Worm (Caenorhabditis elegans): ENCODE measurements around the gene dhcr-24.

dhcr-24 gene

DNA sequence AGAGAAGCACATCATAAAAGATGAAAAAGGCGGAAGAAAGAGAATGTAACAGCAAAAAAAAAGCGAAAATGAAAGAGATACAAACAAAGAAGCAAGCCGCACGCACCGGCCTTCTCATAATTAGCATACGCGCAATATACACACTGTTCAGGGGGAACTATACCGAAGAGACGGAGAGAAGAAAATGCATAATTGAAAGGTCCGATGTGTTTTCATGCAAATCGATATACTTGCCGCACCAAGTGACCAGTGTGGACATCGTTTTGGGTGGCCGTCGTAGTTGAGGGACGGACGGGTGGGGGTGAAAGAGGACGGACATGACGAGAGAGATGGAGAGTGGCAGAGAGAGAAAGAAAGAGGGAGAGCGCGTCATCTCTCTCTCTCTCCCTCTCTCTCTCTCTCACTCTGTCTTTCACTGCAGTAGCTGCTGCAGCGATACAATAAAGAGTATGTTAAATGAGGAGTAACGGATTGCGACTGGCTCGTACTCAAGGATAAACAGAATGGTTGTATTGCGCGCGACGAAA, 27.6 kb downstream of the dhcr-24 start (continued):
- TF ChIP-seq attf-6 (GFP tag; IDR thresholded peaks at IDR 0.05), result no peak
- peak; percentile 8 for TF ChIP-seq gei-17 (GFP tag; optimal IDR thresholded peaks at IDR 0.05)
- 0 out of 2 replicates have a peak, but pooled peaks have one; percentile 67 for TF ChIP-seq dox-1 (GFP tag; IDR thresholded peaks at IDR 0.05)
- no peak for TF ChIP-seq F49E8.2 (tag; optimal IDR thresholded peaks at IDR 0.05; ENCODE audit: insufficient read depth)
- TF ChIP-seq hlh-12 (tag; optimal IDR thresholded peaks at IDR 0.05), result no peak
- TF ChIP-seq sdz-38 (tag; optimal IDR thresholded peaks at IDR 0.05), result no peak
- no peak for TF ChIP-seq D2030.7 (GFP tag; IDR thresholded peaks at IDR 0.05)
- TF ChIP-seq snpc-1.1 (tag; optimal IDR thresholded peaks at IDR 0.05; ENCODE audit: insufficient read depth), result no peak
- 0 out of 2 replicates have a peak, but pooled peaks have one; percentile 54 for TF ChIP-seq madf-3 (GFP tag; IDR thresholded peaks at IDR 0.05)
- no peak for TF ChIP-seq nhr-179 (tag; optimal IDR thresholded peaks at IDR 0.05)
- no peak for TF ChIP-seq pha-4 (tag; optimal IDR thresholded peaks at IDR 0.05)
- TF ChIP-seq egl-44 (GFP tag; IDR thresholded peaks at IDR 0.05), result no peak
- TF ChIP-seq die-1 (tag; optimal IDR thresholded peaks at IDR 0.05), result peak; percentile 31

DNA sequence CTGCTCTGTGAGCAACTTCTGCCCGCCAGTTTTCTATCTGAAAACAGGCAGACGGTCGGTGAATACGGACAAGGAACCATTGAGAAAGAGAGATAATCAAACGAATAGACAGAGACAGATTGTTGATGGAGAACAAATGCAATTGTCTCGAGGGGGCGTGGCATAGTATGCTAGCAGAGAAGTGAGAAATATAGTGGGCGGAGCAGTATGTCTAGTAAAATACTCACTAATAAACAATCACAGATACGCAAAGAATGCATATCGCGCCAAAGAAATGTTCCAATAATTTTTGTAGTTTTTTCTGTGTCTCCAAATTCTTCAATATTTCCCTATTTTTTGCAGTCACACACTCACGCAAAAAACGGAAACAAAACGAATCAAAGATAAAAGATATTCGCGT, 31.6 kb downstream of the dhcr-24 start, which contains the start of gene tbc-12:
TSS of gene tbc-12 (minus strand) at position 101 of the 400 bp plus-strand sequence.
- no peak for TF ChIP-seq lin-26 (GFP tag; IDR thresholded peaks at IDR 0.05)
- no peak for TF ChIP-seq tbx-9 (tag; optimal IDR thresholded peaks at IDR 0.05; ENCODE audit: borderline replicate concordance)
- no peak for TF ChIP-seq sea-2 (GFP tag; IDR thresholded peaks at IDR 0.05)
- no peak for TF ChIP-seq C06A6.2 (GFP tag; conservative IDR thresholded peaks at IDR 0.05)
- no peak for TF ChIP-seq efl-1 (GFP tag; optimal IDR thresholded peaks at IDR 0.05)
- TF ChIP-seq C17E4.6 (GFP tag; IDR thresholded peaks at IDR 0.05), result no peak
- TF ChIP-seq madf-8 (GFP tag; conservative IDR thresholded peaks at IDR 0.05), result no peak
- no peak for TF ChIP-seq F57A8.1 (GFP tag; optimal IDR thresholded peaks at IDR 0.05)
- TF ChIP-seq ztf-28 (GFP tag; IDR thresholded peaks at IDR 0.05), result no peak
- no peak for TF ChIP-seq madf-10 (tag; optimal IDR thresholded peaks at IDR 0.05)

DNA sequence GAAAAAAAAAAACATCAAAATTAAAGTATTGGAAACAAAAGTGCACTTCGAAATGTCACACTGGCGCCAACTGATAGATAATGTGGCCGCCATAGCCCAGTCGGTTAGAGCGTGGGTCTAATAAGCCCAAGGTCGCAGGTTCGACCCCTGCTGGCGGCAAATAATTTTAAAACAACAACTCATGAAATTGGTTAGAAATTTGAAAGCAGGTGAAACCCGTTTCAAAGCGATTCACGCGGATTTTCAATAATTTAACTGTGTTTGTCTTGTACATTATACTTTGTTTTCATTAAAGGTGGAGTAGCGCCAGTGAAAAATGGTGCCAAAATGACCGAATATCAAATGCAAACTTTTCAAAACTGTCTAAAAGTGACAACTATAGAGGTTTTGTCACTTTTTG, 32.7 kb downstream of the dhcr-24 start:
- peak; percentile 58 for TF ChIP-seq T07F8.4 (tag; optimal IDR thresholded peaks at IDR 0.05)
- peak; percentile 75 for TF ChIP-seq B0261.1 (tag; optimal IDR thresholded peaks at IDR 0.05)
- TF ChIP-seq snpc-1.3 (tag; optimal IDR thresholded peaks at IDR 0.05; ENCODE audit: insufficient read depth), result peak; percentile 48
- no peak for TF ChIP-seq bed-2 (GFP tag; IDR thresholded peaks at IDR 0.05)
- TF ChIP-seq tlf-1 (GFP tag; optimal IDR thresholded peaks at IDR 0.05), result no peak
- TF ChIP-seq tbp1 (GFP tag; optimal IDR thresholded peaks at IDR 0.05), result peak; percentile 85
- TF ChIP-seq D2030.7 (GFP tag; IDR thresholded peaks at IDR 0.05), result peak; percentile 58
- TF ChIP-seq snpc-4 (GFP tag; optimal IDR thresholded peaks at IDR 0.05), result peak; percentile 48
- TF ChIP-seq snpc-4 (tag; optimal IDR thresholded peaks at IDR 0.05), result peak; percentile 2 to 75 (median 66)
- no peak for TF ChIP-seq dpl-1 (GFP tag; optimal IDR thresholded peaks at IDR 0.05)
- TF ChIP-seq madf-3 (GFP tag; IDR thresholded peaks at IDR 0.05), result no peak
- TF ChIP-seq hmg-20 (GFP tag; IDR thresholded peaks at IDR 0.05), result peak; percentile 55; the same call in 1 of the 2 replicates
- peak; percentile 80 for TF ChIP-seq repo-1 (tag; optimal IDR thresholded peaks at IDR 0.05)
- peak; percentile 40 for TF ChIP-seq nhr-80 (tag; optimal IDR thresholded peaks at IDR 0.05)
- TF ChIP-seq lir-1 (GFP tag; conservative IDR thresholded peaks at IDR 0.05), result no peak
- no peak for TF ChIP-seq gei-17 (GFP tag; optimal IDR thresholded peaks at IDR 0.05)
- peak; percentile 44 for TF ChIP-seq madf-10 (tag; optimal IDR thresholded peaks at IDR 0.05)
- TF ChIP-seq let-607 (tag; optimal IDR thresholded peaks at IDR 0.05), result peak; percentile 51 to 61
- no peak for TF ChIP-seq hsf-1 (GFP tag; IDR thresholded peaks at IDR 0.05)
- no peak for TF ChIP-seq ama-1 (optimal IDR thresholded peaks at IDR 0.05)
- peak; percentile 16 to 32 for TF ChIP-seq ama-1 (GFP tag; optimal IDR thresholded peaks at IDR 0.05)
- TF ChIP-seq K12H6.12 (tag; optimal IDR thresholded peaks at IDR 0.05), result peak; percentile 17
- TF ChIP-seq F22D6.2 (tag; optimal IDR thresholded peaks at IDR 0.05), result no peak
- no peak for TF ChIP-seq bed-1 (GFP tag; IDR thresholded peaks at IDR 0.05)
- TF ChIP-seq sdz-38 (tag; optimal IDR thresholded peaks at IDR 0.05), result no peak
- no peak for TF ChIP-seq aptf-2 (GFP tag; conservative IDR thresholded peaks at IDR 0.05)
- TF ChIP-seq zim-3 (tag; optimal IDR thresholded peaks at IDR 0.05), result peak; percentile 68
- TF ChIP-seq ceh-58 (GFP tag; IDR thresholded peaks at IDR 0.05), result no peak
